Worm (Caenorhabditis elegans) whole organism, L4 larva: ENCODE data around the gene cept-1.

Experiments
- F26F4.8 ChIP-seq: fragments of 200-800 bp; sonication (Bioruptor generic); conservative IDR thresholded peaks from 2 replicates; pipeline ENCODE4 v1.3.6; 2022; ENCODE audit warnings: missing genetic modification characterization, missing compliant biosample characterization
- F44E2.7 ChIP-seq: fragments of 200-800 bp; sonication (Bioruptor generic); IDR thresholded peaks from 2 replicates; pipeline ENCODE4 v2.1.2; 2022; ENCODE audit warnings: missing genetic modification characterization, missing compliant biosample characterization
- F49E8.2 ChIP-seq: sonication (generic microtip); optimal IDR thresholded peaks from 2 replicates; lab custom pipeline; 2016; ENCODE audit warnings: missing compliant biosample characterization, mild to moderate bottlenecking, missing genetic modification characterization, borderline replicate concordance
- T26A8.4 ChIP-seq: fragments of 200-800 bp; sonication (Bioruptor generic); IDR thresholded peaks from 2 replicates; pipeline ENCODE4 v1.3.6; 2022; ENCODE audit warnings: missing genetic modification characterization, missing compliant biosample characterization
- Y105C5A.15 ChIP-seq: fragments of 200-800 bp; sonication (Bioruptor generic); IDR thresholded peaks from 2 replicates; pipeline ENCODE4 v1.3.6; 2022; ENCODE audit warnings: missing genetic modification characterization, missing compliant biosample characterization
- aha-1 ChIP-seq: fragments of 150-350 bp; peaks from one replicate; lab custom pipeline; 2014; ENCODE audit warnings: missing biosample characterization, missing genetic modification characterization
- arid-1 ChIP-seq: fragments of 200-800 bp; sonication (Bioruptor generic); conservative IDR thresholded peaks from 2 replicates; pipeline ENCODE4 v1.3.6; 2022; ENCODE audit warnings: missing genetic modification reagents, missing genetic modification characterization, missing compliant biosample characterization
- ceh-20 ChIP-seq: fragments of 200-800 bp; sonication (Bioruptor generic); IDR thresholded peaks from 2 replicates; pipeline ENCODE4 v1.3.6; 2022; ENCODE audit warnings: missing genetic modification reagents, missing genetic modification characterization, missing compliant biosample characterization
- ceh-44 ChIP-seq: fragments of 200-800 bp; sonication (Bioruptor generic); IDR thresholded peaks from 2 replicates; pipeline ENCODE4 v1.3.6; 2022; ENCODE audit warnings: missing genetic modification reagents, missing genetic modification characterization, missing compliant biosample characterization
- ceh-82 ChIP-seq: sonication (generic microtip); optimal IDR thresholded peaks from 2 replicates; lab custom pipeline; 2017; ENCODE audit warnings: missing biosample characterization, missing genetic modification characterization
- daf-16 ChIP-seq, 3 experiments: sonication (generic microtip); optimal IDR thresholded peaks; 2 replicates each; lab custom pipeline; 2016 to 2017; ENCODE audit warnings: missing genetic modification characterization in 3 of 3, missing genetic modification reagents in 3 of 3, mild to moderate bottlenecking in 2 of 3, missing compliant biosample characterization in 2 of 3, missing biosample characterization in 1 of 3, moderate library complexity in 1 of 3
- daf-19 ChIP-seq: fragments of 200-800 bp; sonication (Bioruptor generic); conservative IDR thresholded peaks from 2 replicates; pipeline ENCODE4 v1.3.6; 2022; ENCODE audit warnings: missing genetic modification characterization, missing compliant biosample characterization
- dmd-6 ChIP-seq: fragments of 200-800 bp; sonication (Bioruptor generic); IDR thresholded peaks from 2 replicates; pipeline ENCODE4 v1.3.6; 2022; ENCODE audit warnings: missing genetic modification reagents, missing genetic modification characterization, missing compliant biosample characterization
- dmd-9 ChIP-seq: fragments of 200-800 bp; sonication (Bioruptor generic); IDR thresholded peaks from 2 replicates; pipeline ENCODE4 v1.3.6; 2022; ENCODE audit warnings: missing genetic modification reagents, missing genetic modification characterization, missing compliant biosample characterization
- duxl-1 ChIP-seq: sonication (generic microtip); optimal IDR thresholded peaks from 2 replicates; lab custom pipeline; 2016; ENCODE audit warnings: mild to moderate bottlenecking, missing genetic modification characterization, moderate library complexity, missing compliant biosample characterization; ENCODE audit not compliant: poor library complexity
- dve-1 ChIP-seq: sonication (generic microtip); optimal IDR thresholded peaks from 2 replicates; lab custom pipeline; 2017; ENCODE audit warnings: antibody characterized with exemption, mild to moderate bottlenecking, missing genetic modification characterization, missing compliant biosample characterization; ENCODE audit not compliant: insufficient read depth
- fkh-10 ChIP-seq: fragments of 150-350 bp; optimal IDR thresholded peaks from 2 replicates; lab custom pipeline; 2014; ENCODE audit warnings: missing biosample characterization, missing genetic modification reagents, missing genetic modification characterization
- hif-1 ChIP-seq, 2 experiments: sonication (generic microtip); optimal IDR thresholded peaks; 2 replicates each; lab custom pipeline; 2016 to 2017; ENCODE audit warnings: missing compliant biosample characterization in 2 of 2, missing genetic modification characterization in 2 of 2, missing genetic modification reagents in 2 of 2, missing genotype in 2 of 2, mild to moderate bottlenecking in 1 of 2
- hlh-30 ChIP-seq: sonication (generic microtip); optimal IDR thresholded peaks from 2 replicates; lab custom pipeline; 2017; ENCODE audit warnings: antibody characterized with exemption, mild to moderate bottlenecking, missing genetic modification characterization, missing compliant biosample characterization; ENCODE audit not compliant: insufficient read depth
- hmg-1.1 ChIP-seq: fragments of 200-800 bp; sonication (Bioruptor generic); IDR thresholded peaks from 2 replicates; pipeline ENCODE4 v1.3.6; 2022; ENCODE audit warnings: missing genetic modification reagents, missing genetic modification characterization, missing compliant biosample characterization
- lin-38 ChIP-seq: fragments of 200-800 bp; sonication (Bioruptor generic); IDR thresholded peaks from 2 replicates; pipeline ENCODE4 v1.3.6; 2022; ENCODE audit warnings: missing genetic modification reagents, missing genetic modification characterization, missing compliant biosample characterization
- nhr-102 ChIP-seq: sonication (generic microtip); optimal IDR thresholded peaks from 2 replicates; lab custom pipeline; 2016; ENCODE audit warnings: mild to moderate bottlenecking, missing genetic modification characterization, moderate library complexity, missing compliant biosample characterization
- nhr-6 ChIP-seq: fragments of 150-350 bp; optimal IDR thresholded peaks from 2 replicates; lab custom pipeline; 2014; ENCODE audit warnings: missing biosample characterization, missing genetic modification characterization
- pqm-1 ChIP-seq: sonication (generic microtip); optimal IDR thresholded peaks from 2 replicates; lab custom pipeline; 2017; ENCODE audit warnings: missing biosample characterization, missing genetic modification characterization
- sdz-12 ChIP-seq: fragments of 200-800 bp; sonication (Bioruptor generic); optimal IDR thresholded peaks from 2 replicates; lab custom pipeline; 2018; ENCODE audit warnings: mild to moderate bottlenecking, missing genetic modification characterization, missing compliant biosample characterization
- set-16 ChIP-seq: fragments of 200-800 bp; sonication (Bioruptor generic); IDR thresholded peaks from 2 replicates; pipeline ENCODE4 v1.3.6; 2022; ENCODE audit warnings: missing genetic modification reagents, missing genetic modification characterization, missing compliant biosample characterization
- skn-1 ChIP-seq: fragments of 150-350 bp; optimal IDR thresholded peaks from 2 replicates; lab custom pipeline; 2014; ENCODE audit warnings: missing biosample characterization, missing genetic modification characterization
- spr-1 ChIP-seq: sonication (generic microtip); optimal IDR thresholded peaks from 2 replicates; lab custom pipeline; 2016; ENCODE audit warnings: mild to moderate bottlenecking, missing genetic modification characterization, missing compliant biosample characterization
- tra-1 ChIP-seq: fragments of 200-800 bp; sonication (Bioruptor generic); IDR thresholded peaks from 2 replicates; pipeline ENCODE4 v1.3.6; 2022; ENCODE audit warnings: missing genetic modification reagents, missing genetic modification characterization, missing compliant biosample characterization
- unc-62 ChIP-seq, 3 experiments: fragments of 150-350 bp in 1 of 3; sonication (generic microtip); optimal IDR thresholded peaks in 2 of 3; peaks in 1 of 3; 1 replicate in 1 of 3; 2 replicates in 2 of 3; lab custom pipeline; 2014 to 2017; ENCODE audit warnings: missing biosample characterization in 3 of 3, missing genetic modification characterization in 3 of 3, missing genetic modification reagents in 3 of 3, missing genotype in 1 of 3
- vab-7 ChIP-seq: fragments of 200-800 bp; sonication (Bioruptor generic); IDR thresholded peaks from 2 replicates; pipeline ENCODE4 v1.3.6; 2022; ENCODE audit warnings: missing genetic modification reagents, missing genetic modification characterization, missing compliant biosample characterization
- zfp-2 ChIP-seq: sonication (generic microtip); optimal IDR thresholded peaks from 2 replicates; lab custom pipeline; 2016; ENCODE audit warnings: mild to moderate bottlenecking, missing genetic modification characterization, missing compliant biosample characterization
- ztf-11 ChIP-seq: fragments of 150-350 bp; optimal IDR thresholded peaks from 2 replicates; lab custom pipeline; 2014; ENCODE audit warnings: missing biosample characterization, missing genetic modification characterization
- ztf-7 ChIP-seq: fragments of 150-350 bp; optimal IDR thresholded peaks from 2 replicates; lab custom pipeline; 2014; ENCODE audit warnings: missing biosample characterization, missing genetic modification characterization

Gene cept-1

ce11 chrX:12806926-12807325 lies 45.0 kb downstream of the cept-1 start (continued):
- no peak for TF ChIP-seq tra-1
- no peak for TF ChIP-seq unc-62 (GFP tag; optimal IDR thresholded peaks at IDR 0.05 in 1 of 2; lab: Kevin White, UChicago)
- TF ChIP-seq unc-62 (tag; optimal IDR thresholded peaks at IDR 0.05; lab: Kevin White, UChicago) = no peak
- no peak for TF ChIP-seq ceh-82 (tag; lab: Kevin White, UChicago)
- no peak for TF ChIP-seq T26A8.4
- TF ChIP-seq ztf-11 = no peak
- no peak for TF ChIP-seq ztf-7 (tag; lab: Kevin White, UChicago)
- no peak for TF ChIP-seq Y105C5A.15 (GFP tag; lab: Robert Waterston, UW)
- TF ChIP-seq ceh-20 = no peak
- TF ChIP-seq spr-1 (tag; lab: Kevin White, UChicago) = no peak
- TF ChIP-seq skn-1 (tag; lab: Kevin White, UChicago) = no peak
- TF ChIP-seq arid-1 = no peak
- TF ChIP-seq dmd-9 = no peak
- no peak for TF ChIP-seq hif-1 (tag; optimal IDR thresholded peaks at IDR 0.05; lab: Kevin White, UChicago)
- no peak for TF ChIP-seq duxl-1 (tag; lab: Kevin White, UChicago)
- no peak for TF ChIP-seq F44E2.7 (GFP tag; lab: Robert Waterston, UW)
- no peak for TF ChIP-seq daf-16 (GFP tag; optimal IDR thresholded peaks at IDR 0.05; lab: Kevin White, UChicago)
- peak; percentile 75 for TF ChIP-seq daf-16 (tag; optimal IDR thresholded peaks at IDR 0.05; lab: Kevin White, UChicago)
- TF ChIP-seq nhr-6 = no peak
- no peak for TF ChIP-seq daf-19
- no peak for TF ChIP-seq F49E8.2
- TF ChIP-seq aha-1 = peak; percentile 6
- TF ChIP-seq fkh-10 (GFP tag; lab: Kevin White, UChicago) = no peak
- peak; percentile 49 for TF ChIP-seq dve-1 (tag; lab: Kevin White, UChicago)
- TF ChIP-seq ceh-44 = no peak
- TF ChIP-seq hmg-1.1 (GFP tag; lab: Robert Waterston, UW) = no peak

- peak; percentile 19 for TF ChIP-seq hlh-30 (tag; lab: Kevin White, UChicago)
- peak; percentile 27 for TF ChIP-seq dmd-6 (GFP tag; lab: Robert Waterston, UW)
- peak; percentile 71 for TF ChIP-seq aha-1
- peak in 1 of 2 experiments; percentile 91 for TF ChIP-seq unc-62 (GFP tag; optimal IDR thresholded peaks at IDR 0.05 in 1 of 2; lab: Kevin White, UChicago)
- TF ChIP-seq unc-62 (tag; optimal IDR thresholded peaks at IDR 0.05; lab: Kevin White, UChicago) = no peak
- no peak for TF ChIP-seq vab-7
- no peak for TF ChIP-seq F26F4.8 (GFP tag; lab: Robert Waterston, UW)
- TF ChIP-seq, all 104 proteins: peak for 4
These were observed 46.4 kb downstream of the cept-1 start, which contains the start of gene nhr-27 for ce11 chrX:12808085-12808922. Gene nhr-27 (minus strand): TSS chrX:12808318.

DNA sequence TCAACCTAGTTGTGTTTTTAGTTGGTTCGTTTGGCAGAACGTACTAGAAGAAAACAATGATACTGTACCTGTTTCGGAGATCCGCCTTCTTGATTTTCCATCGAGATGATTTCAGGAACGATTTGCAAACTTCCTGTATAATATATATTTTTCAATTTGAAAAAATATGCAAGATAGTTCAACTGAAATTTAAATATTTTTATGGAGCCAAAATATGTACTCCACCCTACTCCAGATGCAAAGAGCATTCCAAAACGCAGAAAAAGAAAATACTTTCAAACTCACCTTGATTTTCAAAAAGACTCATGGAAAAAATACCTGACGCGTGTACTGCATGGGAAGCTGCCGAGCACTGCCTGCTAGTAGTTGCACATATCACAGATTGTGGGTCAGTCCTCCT lies 51.7 kb downstream of the cept-1 start, which contains the start of gene gei-3:
TSS of gene gei-3 (minus strand) at position 101 of the 400 bp plus-strand sequence.
- TF ChIP-seq lin-38 (GFP tag; lab: Robert Waterston, UW) = no peak
- no peak for TF ChIP-seq aha-1
- no peak for TF ChIP-seq set-16
- no peak for TF ChIP-seq pqm-1 (tag; lab: Kevin White, UChicago)
- TF ChIP-seq zfp-2 (tag; lab: Kevin White, UChicago) = no peak
- no peak for TF ChIP-seq nhr-102 (tag; lab: Kevin White, UChicago)
- TF ChIP-seq sdz-12 (GFP tag; lab: Kevin White, UChicago) = no peak
- TF ChIP-seq, all 104 proteins: peak for 0
